Worm (Caenorhabditis elegans): ENCODE data around the gene cpg-23.
"Not testable (repeated sequence)": the region's sequence is repeated elsewhere in the genome, so short reads cannot be mapped to it uniquely, and the experiment has no call there.

DNA sequence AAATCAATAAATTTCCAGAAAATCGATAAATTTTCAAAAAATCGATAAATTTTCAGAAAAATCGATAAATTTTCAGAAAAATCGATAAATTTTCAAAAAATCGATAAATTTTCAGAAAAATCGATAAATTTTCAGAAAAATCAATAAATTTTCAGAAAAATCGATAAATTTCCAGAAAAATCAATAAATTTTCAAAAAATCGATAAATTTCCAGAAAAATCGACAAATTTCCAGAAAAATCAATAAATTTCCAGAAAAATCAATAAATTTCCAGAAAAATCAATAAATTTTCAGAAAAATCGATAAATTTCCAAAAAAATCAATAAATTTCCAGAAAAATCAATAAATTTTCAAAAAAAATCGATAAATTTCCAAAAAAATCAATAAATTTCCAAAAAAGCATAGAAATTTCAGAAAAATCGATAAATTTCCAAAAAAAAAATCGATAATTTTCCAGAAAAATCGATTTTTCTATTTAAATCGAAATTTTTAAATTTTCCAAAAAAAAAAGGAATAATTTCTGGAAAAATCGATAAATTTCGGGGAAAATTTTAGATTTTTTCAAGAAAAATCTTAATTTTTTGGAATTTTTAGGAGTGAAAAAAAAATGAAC is 38.9 kb upstream of the cpg-23 start, which contains the start of gene zhp-4:
- not testable (repeated sequence) for TF ChIP-seq snpc-4 (tag; optimal IDR thresholded peaks at IDR 0.05); mdl-1 (tag; optimal IDR thresholded peaks at IDR 0.05); lin-39 (tag; optimal IDR thresholded peaks at IDR 0.05); unc-39 (tag; optimal IDR thresholded peaks at IDR 0.05); nhr-11 (tag; optimal IDR thresholded peaks at IDR 0.05); nhr-76 (tag; optimal IDR thresholded peaks at IDR 0.05); fkh-10 (GFP tag; optimal IDR thresholded peaks at IDR 0.05); ceh-16 (tag; optimal IDR thresholded peaks at IDR 0.05); zag-1 (tag; optimal IDR thresholded peaks at IDR 0.05); nhr-25 (tag; optimal IDR thresholded peaks at IDR 0.05); ztf-11 (tag; optimal IDR thresholded peaks at IDR 0.05); ztf-4 (tag; optimal IDR thresholded peaks at IDR 0.05)

All from whole organism, L3 larva.